Fruit fly (Drosophila melanogaster) whole organism, prepupa: ENCODE results near the gene Galphai.

Source experiments
- Blimp-1 ChIP-seq: fragments of 200-800 bp; sonication (Bioruptor generic); optimal IDR thresholded peaks from 3 replicates; lab custom pipeline; 2017; ENCODE audit warnings: missing biosample characterization, missing genetic modification characterization, mild to moderate bottlenecking, moderate library complexity, missing genetic modification reagents
- CG10631 ChIP-seq: fragments of 200-800 bp; sonication (Bioruptor generic); optimal IDR thresholded peaks from 2 replicates; lab custom pipeline; 2016; ENCODE audit warnings: missing biosample characterization, missing genetic modification characterization
- CG11294 ChIP-seq: fragments of 200-800 bp; sonication (Bioruptor generic); IDR thresholded peaks from 2 replicates; pipeline ENCODE4 v1.3.6; 2022; ENCODE audit warnings: missing biosample characterization, missing genetic modification characterization
- CG11762 ChIP-seq: fragments of 200-800 bp; sonication (Bioruptor generic); optimal IDR thresholded peaks from 3 replicates; lab custom pipeline; 2016; ENCODE audit warnings: missing biosample characterization, missing genetic modification characterization; ENCODE audit not compliant: insufficient read depth
- CG15336 ChIP-seq: fragments of 200-800 bp; sonication (Bioruptor generic); IDR thresholded peaks from 2 replicates; pipeline ENCODE4 v1.3.6; 2022; ENCODE audit warnings: missing biosample characterization, missing genetic modification characterization
- CG1621 ChIP-seq: fragments of 200-800 bp; sonication (Bioruptor generic); optimal IDR thresholded peaks from 3 replicates; lab custom pipeline; 2018; ENCODE audit warnings: missing biosample characterization, mild to moderate bottlenecking, missing genetic modification characterization
- CG16779 ChIP-seq: fragments of 200-800 bp; sonication (Bioruptor generic); optimal IDR thresholded peaks from 3 replicates; lab custom pipeline; 2017; ENCODE audit warnings: missing biosample characterization, mild to moderate bottlenecking, missing genetic modification characterization
- CG3032 ChIP-seq: fragments of 200-800 bp; optimal IDR thresholded peaks from 2 replicates; lab custom pipeline; 2019; ENCODE audit warnings: missing biosample characterization, mild to moderate bottlenecking, missing genetic modification characterization, moderate library complexity
- CG31627 ChIP-seq: fragments of 200-800 bp; sonication (Bioruptor generic); optimal IDR thresholded peaks from 3 replicates; lab custom pipeline; 2016; ENCODE audit warnings: missing biosample characterization, missing genetic modification characterization
- CG32006 ChIP-seq: fragments of 200-800 bp; sonication (Bioruptor generic); optimal IDR thresholded peaks from 3 replicates; lab custom pipeline; 2017; ENCODE audit warnings: missing biosample characterization, mild to moderate bottlenecking, missing genetic modification characterization
- CG34406 ChIP-seq: fragments of 200-800 bp; sonication (Bioruptor generic); optimal IDR thresholded peaks from 3 replicates; lab custom pipeline; 2016; ENCODE audit warnings: missing biosample characterization, missing genetic modification characterization
- CG3919 ChIP-seq: fragments of 200-800 bp; sonication (Bioruptor generic); optimal IDR thresholded peaks from 3 replicates; lab custom pipeline; 2016; ENCODE audit warnings: missing biosample characterization, missing genetic modification characterization
- CG4318 ChIP-seq: fragments of 200-800 bp; sonication (Bioruptor generic); optimal IDR thresholded peaks from 3 replicates; lab custom pipeline; 2017; ENCODE audit warnings: missing biosample characterization, mild to moderate bottlenecking, missing genetic modification characterization
- CG6276 ChIP-seq: fragments of 200-800 bp; sonication (Bioruptor generic); optimal IDR thresholded peaks from 2 replicates; lab custom pipeline; 2017; ENCODE audit warnings: missing biosample characterization, mild to moderate bottlenecking, missing genetic modification characterization
- CG6792 ChIP-seq: fragments of 200-800 bp; sonication (Bioruptor generic); optimal IDR thresholded peaks from 3 replicates; lab custom pipeline; 2016; ENCODE audit warnings: missing biosample characterization, missing genetic modification characterization
- CG6808 ChIP-seq: fragments of 200-800 bp; sonication (Bioruptor generic); optimal IDR thresholded peaks from 3 replicates; lab custom pipeline; 2017; ENCODE audit warnings: missing biosample characterization, missing genetic modification characterization, mild to moderate bottlenecking, moderate library complexity, missing genetic modification reagents
- CG6854 ChIP-seq: fragments of 200-800 bp; sonication (Bioruptor generic); optimal IDR thresholded peaks from 2 replicates; lab custom pipeline; 2017; ENCODE audit warnings: missing biosample characterization, mild to moderate bottlenecking, missing genetic modification characterization
- CG7368 ChIP-seq: fragments of 200-800 bp; sonication (Bioruptor generic); optimal IDR thresholded peaks from 3 replicates; lab custom pipeline; 2016; ENCODE audit warnings: missing biosample characterization, missing genetic modification characterization
- CG8119 ChIP-seq: fragments of 200-800 bp; sonication (Bioruptor generic); IDR thresholded peaks from 3 replicates; pipeline ENCODE4 v1.3.6; 2022; ENCODE audit warnings: missing biosample characterization, missing genetic modification characterization
- CG8319 ChIP-seq: fragments of 200-800 bp; sonication (Bioruptor generic); optimal IDR thresholded peaks from 3 replicates; lab custom pipeline; 2016; ENCODE audit warnings: missing biosample characterization, missing genetic modification characterization
- CG9139 ChIP-seq: fragments of 200-800 bp; sonication (Bioruptor generic); optimal IDR thresholded peaks from 3 replicates; lab custom pipeline; 2017; ENCODE audit warnings: missing biosample characterization, mild to moderate bottlenecking, missing genetic modification characterization
- Eip75B ChIP-seq: fragments of 200-800 bp; sonication (Bioruptor generic); optimal IDR thresholded peaks from 3 replicates; lab custom pipeline; 2016; ENCODE audit warnings: missing biosample characterization, missing genetic modification characterization
- Eip78C ChIP-seq: fragments of 200-800 bp; sonication (Bioruptor generic); peaks from one replicate; lab custom pipeline; 2016; ENCODE audit warnings: missing biosample characterization, missing genetic modification characterization
- Eip93F ChIP-seq: fragments of 200-800 bp; sonication (Bioruptor generic); optimal IDR thresholded peaks from 2 replicates; lab custom pipeline; 2016; ENCODE audit warnings: missing biosample characterization, mild to moderate bottlenecking, missing genetic modification characterization
- Ets96B ChIP-seq: fragments of 200-800 bp; optimal IDR thresholded peaks from 2 replicates; lab custom pipeline; 2019; ENCODE audit warnings: missing biosample characterization, mild to moderate bottlenecking, missing genetic modification characterization, moderate library complexity
- Gug ChIP-seq: fragments of 200-800 bp; sonication (Bioruptor generic); IDR thresholded peaks from 2 replicates; pipeline ENCODE4 v1.3.6; 2022; ENCODE audit warnings: missing biosample characterization, missing genetic modification characterization
- Hr38 ChIP-seq: sonication (Bioruptor generic); optimal IDR thresholded peaks from 2 replicates; lab custom pipeline; 2016; ENCODE audit warnings: missing biosample characterization, missing genetic modification characterization
- Hr39 ChIP-seq: fragments of 200-800 bp; sonication (Bioruptor generic); optimal IDR thresholded peaks from 2 replicates; lab custom pipeline; 2016; ENCODE audit warnings: missing biosample characterization, missing genetic modification characterization
- Lpt ChIP-seq: fragments of 200-800 bp; sonication (Bioruptor generic); optimal IDR thresholded peaks from 3 replicates; lab custom pipeline; 2016; ENCODE audit warnings: missing biosample characterization, missing genetic modification characterization
- Met ChIP-seq: fragments of 200-800 bp; sonication (Bioruptor generic); optimal IDR thresholded peaks from 3 replicates; lab custom pipeline; 2016; ENCODE audit warnings: missing biosample characterization, missing genetic modification characterization
- OdsH ChIP-seq: fragments of 200-800 bp; sonication (Bioruptor generic); optimal IDR thresholded peaks from 3 replicates; lab custom pipeline; 2016; ENCODE audit warnings: missing biosample characterization, missing genetic modification characterization
- Smox ChIP-seq: fragments of 200-800 bp; sonication (Bioruptor generic); optimal IDR thresholded peaks from 3 replicates; lab custom pipeline; 2016; ENCODE audit warnings: missing biosample characterization, missing genetic modification characterization
- Sox102F ChIP-seq: fragments of 200-800 bp; sonication (Bioruptor generic); optimal IDR thresholded peaks from 2 replicates; lab custom pipeline; 2016; ENCODE audit warnings: missing biosample characterization, mild to moderate bottlenecking, missing genetic modification characterization
- Sox14 ChIP-seq: fragments of 200-800 bp; sonication (Bioruptor generic); optimal IDR thresholded peaks from 3 replicates; lab custom pipeline; 2016; ENCODE audit warnings: missing biosample characterization, missing genetic modification characterization
- Sox15 ChIP-seq: fragments of 200-800 bp; sonication (Bioruptor generic); optimal IDR thresholded peaks from 3 replicates; lab custom pipeline; 2016; ENCODE audit warnings: missing biosample characterization, missing genetic modification characterization
- achi ChIP-seq: fragments of 200-800 bp; sonication (Bioruptor generic); optimal IDR thresholded peaks from 3 replicates; lab custom pipeline; 2016; ENCODE audit warnings: missing biosample characterization, missing genetic modification characterization
- cyc ChIP-seq: fragments of 200-800 bp; sonication (Bioruptor generic); optimal IDR thresholded peaks from 3 replicates; lab custom pipeline; 2016; ENCODE audit warnings: missing biosample characterization, missing genetic modification characterization
- dac ChIP-seq: fragments of 200-800 bp; sonication (Bioruptor generic); optimal IDR thresholded peaks from 2 replicates; lab custom pipeline; 2017; ENCODE audit warnings: missing biosample characterization, mild to moderate bottlenecking, missing genetic modification characterization
- dsx ChIP-seq: fragments of 200-800 bp; optimal IDR thresholded peaks from 3 replicates; lab custom pipeline; 2019; ENCODE audit warnings: missing biosample characterization, mild to moderate bottlenecking, missing genetic modification characterization, moderate library complexity; ENCODE audit not compliant: poor library complexity, severe bottlenecking
- eg ChIP-seq: fragments of 200-800 bp; sonication (Bioruptor generic); IDR thresholded peaks from 3 replicates; pipeline ENCODE4 v1.3.6; 2022; ENCODE audit warnings: missing biosample characterization, missing genetic modification characterization
- esn ChIP-seq: fragments of 200-800 bp; sonication (Bioruptor generic); optimal IDR thresholded peaks from 2 replicates; lab custom pipeline; 2016; ENCODE audit warnings: missing biosample characterization, mild to moderate bottlenecking, missing genetic modification characterization, moderate library complexity
- fd59A ChIP-seq: fragments of 200-800 bp; sonication (Bioruptor generic); optimal IDR thresholded peaks from 2 replicates; lab custom pipeline; 2017; ENCODE audit warnings: missing biosample characterization, mild to moderate bottlenecking, missing genetic modification characterization, missing genetic modification reagents
- fd85E ChIP-seq: fragments of 200-800 bp; sonication (Bioruptor generic); optimal IDR thresholded peaks from 3 replicates; lab custom pipeline; 2016; ENCODE audit warnings: missing biosample characterization, missing genetic modification characterization
- fkh ChIP-seq: fragments of 200-800 bp; sonication (Bioruptor generic); optimal IDR thresholded peaks from 3 replicates; lab custom pipeline; 2017; ENCODE audit warnings: missing biosample characterization, mild to moderate bottlenecking, missing genetic modification characterization, moderate library complexity
- net ChIP-seq: fragments of 200-800 bp; sonication (Bioruptor generic); optimal IDR thresholded peaks from 3 replicates; lab custom pipeline; 2016; ENCODE audit warnings: missing biosample characterization, missing genetic modification characterization
- pdm3 ChIP-seq: fragments of 200-800 bp; sonication (Bioruptor generic); optimal IDR thresholded peaks from 3 replicates; lab custom pipeline; 2016; ENCODE audit warnings: missing biosample characterization, missing genetic modification characterization
- salr ChIP-seq, 2 experiments: fragments of 200-800 bp; sonication (Bioruptor generic); optimal IDR thresholded peaks; 3 replicates each; lab custom pipeline; 2016 to 2018; ENCODE audit warnings: missing biosample characterization in 2 of 2, missing genetic modification characterization in 2 of 2, mild to moderate bottlenecking in 1 of 2
- spab ChIP-seq: fragments of 200-800 bp; sonication (Bioruptor generic); optimal IDR thresholded peaks from 2 replicates; lab custom pipeline; 2017; ENCODE audit warnings: missing biosample characterization, mild to moderate bottlenecking, missing genetic modification characterization, missing genetic modification reagents
- svp ChIP-seq: fragments of 200-800 bp; sonication (Bioruptor generic); peaks from one replicate; lab custom pipeline; 2016; ENCODE audit warnings: missing biosample characterization, missing genetic modification characterization
- topi ChIP-seq: fragments of 200-800 bp; sonication (Bioruptor generic); optimal IDR thresholded peaks from 3 replicates; lab custom pipeline; 2016; ENCODE audit warnings: missing biosample characterization, missing genetic modification characterization
- vri ChIP-seq: fragments of 200-800 bp; sonication (Bioruptor generic); optimal IDR thresholded peaks from 3 replicates; lab custom pipeline; 2016; ENCODE audit warnings: missing biosample characterization, mild to moderate bottlenecking, missing genetic modification characterization

The Galphai gene

DNA sequence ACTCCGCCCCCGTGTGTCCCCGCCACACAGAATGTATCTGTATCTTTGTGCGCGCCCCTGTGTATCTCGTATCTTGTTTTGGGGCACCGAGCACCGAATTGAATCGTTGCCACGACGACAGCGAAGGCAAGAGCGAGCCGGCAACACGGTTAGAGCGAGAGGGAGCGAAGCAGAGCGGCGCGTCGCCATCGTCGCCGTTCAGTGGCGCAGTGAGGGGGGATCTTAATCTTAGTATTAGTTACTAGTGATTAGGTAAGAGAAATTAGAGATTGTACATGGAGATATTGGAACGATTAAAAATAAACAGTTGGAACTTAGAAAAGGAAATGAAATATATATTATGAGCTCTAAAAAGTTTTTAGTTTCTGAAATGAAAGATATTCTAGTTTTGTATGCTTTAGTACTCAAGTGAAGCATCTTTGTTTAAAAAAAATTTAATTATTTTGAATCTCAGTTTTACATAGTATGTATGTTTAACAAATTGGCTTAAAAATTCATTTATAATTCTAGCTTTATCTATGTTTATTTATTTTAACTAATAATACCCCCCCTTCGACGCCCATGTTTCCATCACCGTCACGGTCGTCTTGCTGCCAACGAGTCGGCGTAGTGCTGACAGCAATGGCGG lies 9.2 kb upstream of the Galphai start:
- TF ChIP-seq dac (GFP tag; lab: Kevin White, UChicago) (peak; percentile 61), Sox102F (GFP tag; lab: Kevin White, UChicago) (peak; percentile 44), CG7368 (GFP tag; lab: Kevin White, UChicago) (peak; percentile 61), Sox15 (GFP tag; lab: Kevin White, UChicago) (peak; percentile 69), Sox14 (peak; percentile 49), dsx (GFP tag; lab: Kevin White, UChicago) (peak; percentile 61), CG8119 (peak; percentile 73), spab (GFP tag; lab: Kevin White, UChicago) (peak; percentile 82), fkh (GFP tag; lab: Kevin White, UChicago) (peak; percentile 83), Met (GFP tag; lab: Kevin White, UChicago) (peak; percentile 51), CG15336 (GFP tag; lab: Robert Waterston, UW) (peak; percentile 76), CG11294 (GFP tag; lab: Robert Waterston, UW) (peak; percentile 38; the same call in 1 of the 2 replicates), CG6808 (GFP tag; lab: Kevin White, UChicago) (peak; percentile 82), CG8319 (GFP tag; lab: Kevin White, UChicago) (peak; percentile 71), esn (GFP tag; lab: Kevin White, UChicago) (peak; percentile 74), CG6792 (GFP tag; lab: Kevin White, UChicago) (peak; percentile 71), CG31627 (GFP tag; lab: Kevin White, UChicago) (peak; percentile 46), CG10631 (GFP tag; lab: Kevin White, UChicago) (peak; percentile 83), achi (GFP tag; lab: Kevin White, UChicago) (peak; percentile 72), CG6854 (GFP tag; lab: Kevin White, UChicago) (peak; percentile 3), CG3919 (GFP tag; lab: Kevin White, UChicago) (peak; percentile 87), Ets96B (tag; lab: Kevin White, UChicago) (peak; percentile 81), CG11762 (GFP tag; lab: Kevin White, UChicago) (peak; percentile 78), pdm3 (peak; percentile 56), CG3032 (tag; lab: Kevin White, UChicago) (peak; percentile 84), fd59A (GFP tag; lab: Kevin White, UChicago) (peak; percentile 42), Lpt (peak; percentile 77), cyc (GFP tag; lab: Kevin White, UChicago) (peak; percentile 72), Eip78C (GFP tag; lab: Kevin White, UChicago) (peak; percentile 95), fd85E (no peak), CG4318 (GFP tag; lab: Kevin White, UChicago) (peak; percentile 78), Eip75B (peak; percentile 82), svp (GFP tag; lab: Kevin White, UChicago) (peak; percentile 89), Hr39 (GFP tag; lab: Kevin White, UChicago) (peak; percentile 44), CG16779 (tag; lab: Kevin White, UChicago) (peak; percentile 76), salr (GFP tag; optimal IDR thresholded peaks at IDR 0.05; lab: Kevin White, UChicago) (peak in 1 of 2 experiments; percentile 86), CG9139 (peak; percentile 75), topi (GFP tag; lab: Kevin White, UChicago) (peak; percentile 74), Blimp-1 (GFP tag; lab: Kevin White, UChicago) (peak; percentile 63), CG1621 (tag; lab: Kevin White, UChicago) (no peak), net (GFP tag; lab: Kevin White, UChicago) (peak; percentile 68), eg (GFP tag; lab: Robert Waterston, UW) (peak; percentile 68), CG6276 (GFP tag; lab: Kevin White, UChicago) (peak; percentile 89), Hr38 (GFP tag; lab: Kevin White, UChicago) (no peak), Eip93F (GFP tag; lab: Kevin White, UChicago) (no peak), Gug (GFP tag; lab: Robert Waterston, UW) (peak; percentile 71; the same call in 1 of the 2 replicates), OdsH (peak; percentile 72), Smox (GFP tag; lab: Kevin White, UChicago) (peak; percentile 48), CG32006 (GFP tag; lab: Kevin White, UChicago) (peak; percentile 89), vri (GFP tag; lab: Kevin White, UChicago) (no peak), CG34406 (peak; percentile 78)
